Fruit fly (Drosophila melanogaster) whole organism, embryonic: Measurements from ENCODE around the gene Pp1-87B.

Source experiments
- Abd-B ChIP-seq: fragments of 200-800 bp; sonication (Bioruptor generic); optimal IDR thresholded peaks from 2 replicates; lab custom pipeline; 2018; ENCODE audit warnings: missing biosample characterization, mild to moderate bottlenecking, missing genetic modification characterization, moderate library complexity
- Asciz ChIP-seq: fragments of 200-800 bp; sonication (Bioruptor generic); optimal IDR thresholded peaks from 2 replicates; lab custom pipeline; 2017; ENCODE audit warnings: missing biosample characterization, mild to moderate bottlenecking, missing genetic modification characterization, missing genetic modification reagents
- BEAF-32 ChIP-seq: fragments of 200-800 bp; sonication (Bioruptor generic); optimal IDR thresholded peaks from 3 replicates; lab custom pipeline; 2017; ENCODE audit warnings: missing biosample characterization, missing genetic modification characterization, mild to moderate bottlenecking, moderate library complexity, missing genetic modification reagents
- Blimp-1 ChIP-seq: fragments of 200-800 bp; sonication (Bioruptor generic); optimal IDR thresholded peaks from 3 replicates; lab custom pipeline; 2018; ENCODE audit warnings: missing biosample characterization, missing genetic modification characterization, mild to moderate bottlenecking, moderate library complexity, missing genetic modification reagents
- CG10267 ChIP-seq: fragments of 200-800 bp; sonication (Bioruptor generic); optimal IDR thresholded peaks from 2 replicates; lab custom pipeline; 2018; ENCODE audit warnings: missing biosample characterization, mild to moderate bottlenecking, missing genetic modification characterization, moderate library complexity
- CG11695 ChIP-seq: fragments of 200-800 bp; sonication (Bioruptor generic); IDR thresholded peaks from 3 replicates; pipeline ENCODE4 v1.3.6; 2022; ENCODE audit warnings: missing biosample characterization, missing genetic modification characterization
- CG12391 ChIP-seq: fragments of 200-800 bp; sonication (Bioruptor generic); optimal IDR thresholded peaks from 3 replicates; lab custom pipeline; 2018; ENCODE audit warnings: missing biosample characterization, mild to moderate bottlenecking, missing genetic modification characterization, moderate library complexity
- CG13624 ChIP-seq: fragments of 200-800 bp; sonication (Bioruptor generic); optimal IDR thresholded peaks from 2 replicates; lab custom pipeline; 2016; ENCODE audit warnings: missing biosample characterization, missing genetic modification characterization
- CG17186 ChIP-seq: fragments of 200-800 bp; sonication (Bioruptor generic); optimal IDR thresholded peaks from 3 replicates; lab custom pipeline; 2017; ENCODE audit warnings: missing biosample characterization, missing genetic modification reagents, missing genetic modification characterization
- CG17385 ChIP-seq: fragments of 200-800 bp; sonication (Bioruptor generic); optimal IDR thresholded peaks from 3 replicates; lab custom pipeline; 2018; ENCODE audit warnings: missing biosample characterization, mild to moderate bottlenecking, missing genetic modification characterization
- CG2116 ChIP-seq: fragments of 200-800 bp; sonication (Bioruptor generic); optimal IDR thresholded peaks from 3 replicates; lab custom pipeline; 2018; ENCODE audit warnings: missing biosample characterization, mild to moderate bottlenecking, missing genetic modification characterization
- CG2120 ChIP-seq: fragments of 200-800 bp; sonication (Bioruptor generic); optimal IDR thresholded peaks from 3 replicates; lab custom pipeline; 2016; ENCODE audit warnings: missing biosample characterization, missing genetic modification characterization
- CG2712 ChIP-seq: fragments of 200-800 bp; optimal IDR thresholded peaks from 3 replicates; lab custom pipeline; 2019; ENCODE audit warnings: missing biosample characterization, mild to moderate bottlenecking, missing genetic modification characterization, moderate library complexity
- CG3065 ChIP-seq: fragments of 200-800 bp; sonication (Bioruptor generic); optimal IDR thresholded peaks from 2 replicates; lab custom pipeline; 2016; ENCODE audit warnings: missing biosample characterization, missing genetic modification characterization
- CG31441 ChIP-seq: fragments of 200-800 bp; sonication (Bioruptor generic); IDR thresholded peaks from 2 replicates; pipeline ENCODE4 v1.3.6; 2022; ENCODE audit warnings: missing biosample characterization, missing genetic modification characterization
- CG3407 ChIP-seq: fragments of 200-800 bp; sonication (Bioruptor generic); optimal IDR thresholded peaks from 2 replicates; lab custom pipeline; 2018; ENCODE audit warnings: missing biosample characterization, mild to moderate bottlenecking, missing genetic modification characterization
- CG4617 ChIP-seq: fragments of 200-800 bp; sonication (Bioruptor generic); optimal IDR thresholded peaks from 3 replicates; lab custom pipeline; 2016; ENCODE audit warnings: missing biosample characterization, missing genetic modification characterization, borderline replicate concordance
- CG8290 ChIP-seq, 3 experiments: fragments of 200-800 bp; sonication (Bioruptor generic); optimal IDR thresholded peaks; 2 replicates each; lab custom pipeline; 2016 to 2019; ENCODE audit warnings: missing biosample characterization in 3 of 3, missing genetic modification characterization in 3 of 3, mild to moderate bottlenecking in 2 of 3, moderate library complexity in 1 of 3
- CG8944 ChIP-seq: fragments of 200-800 bp; sonication (Bioruptor generic); optimal IDR thresholded peaks from 3 replicates; lab custom pipeline; 2016; ENCODE audit warnings: missing biosample characterization, missing genetic modification characterization
- CoRest ChIP-seq: fragments of 200-800 bp; sonication (Bioruptor generic); optimal IDR thresholded peaks from 3 replicates; lab custom pipeline; 2018; ENCODE audit warnings: missing biosample characterization, mild to moderate bottlenecking, missing genetic modification characterization, moderate library complexity
- D19A ChIP-seq: fragments of 200-800 bp; optimal IDR thresholded peaks from 3 replicates; lab custom pipeline; 2019; ENCODE audit warnings: missing biosample characterization, mild to moderate bottlenecking, missing genetic modification characterization, moderate library complexity
- GATAe ChIP-seq: fragments of 200-800 bp; sonication (Bioruptor generic); conservative IDR thresholded peaks from 2 replicates; pipeline ENCODE4 v1.3.6; 2022; ENCODE audit warnings: missing biosample characterization, missing genetic modification characterization
- HmgD ChIP-seq: fragments of 200-800 bp; sonication (Bioruptor generic); optimal IDR thresholded peaks from 3 replicates; lab custom pipeline; 2016; ENCODE audit warnings: missing biosample characterization, missing genetic modification characterization
- Hmx ChIP-seq: fragments of 200-800 bp; sonication (Bioruptor generic); optimal IDR thresholded peaks from 2 replicates; lab custom pipeline; 2016; ENCODE audit warnings: missing biosample characterization, missing genetic modification characterization
- Lhr ChIP-seq: fragments of 200-800 bp; sonication (Bioruptor generic); optimal IDR thresholded peaks from 3 replicates; lab custom pipeline; 2017; ENCODE audit warnings: mild to moderate bottlenecking, missing biosample characterization, missing genetic modification reagents, missing genetic modification characterization
- Max ChIP-seq: fragments of 200-800 bp; sonication (Bioruptor generic); optimal IDR thresholded peaks from 2 replicates; lab custom pipeline; 2016; ENCODE audit warnings: missing biosample characterization, mild to moderate bottlenecking, missing genetic modification characterization
- Myb ChIP-seq: fragments of 200-800 bp; sonication (Bioruptor generic); optimal IDR thresholded peaks from 2 replicates; lab custom pipeline; 2016; ENCODE audit warnings: missing biosample characterization, missing genetic modification characterization
- Optix ChIP-seq: fragments of 200-800 bp; sonication (Bioruptor generic); IDR thresholded peaks from 3 replicates; pipeline ENCODE4 v1.3.6; 2022; ENCODE audit warnings: missing biosample characterization, missing genetic modification characterization
- Sin3A ChIP-seq: fragments of >200 bp; optimal IDR thresholded peaks from 2 replicates; lab custom pipeline; 2018
- Sox100B ChIP-seq: fragments of 200-800 bp; sonication (Bioruptor generic); optimal IDR thresholded peaks from 3 replicates; lab custom pipeline; 2018; ENCODE audit warnings: missing biosample characterization, mild to moderate bottlenecking, missing genetic modification characterization
- al ChIP-seq: fragments of 200-800 bp; sonication (Bioruptor generic); IDR thresholded peaks from 2 replicates; pipeline ENCODE4 v1.3.6; 2022; ENCODE audit warnings: missing biosample characterization, missing genetic modification characterization
- bcd ChIP-seq: fragments of 200-800 bp; sonication (Bioruptor generic); optimal IDR thresholded peaks from 2 replicates; lab custom pipeline; 2017; ENCODE audit warnings: missing biosample characterization, mild to moderate bottlenecking, missing genetic modification characterization
- chm ChIP-seq: fragments of 200-800 bp; sonication (Bioruptor generic); IDR thresholded peaks from 2 replicates; pipeline ENCODE4 v1.3.6; 2022; ENCODE audit warnings: missing biosample characterization, missing genetic modification characterization
- crp ChIP-seq, 2 experiments: fragments of 200-800 bp; sonication (Bioruptor generic); optimal IDR thresholded peaks; 2 replicates in 1 of 2; 3 replicates in 1 of 2; lab custom pipeline; 2017; ENCODE audit warnings: missing biosample characterization in 2 of 2, missing genetic modification characterization in 2 of 2, mild to moderate bottlenecking in 1 of 2, moderate library complexity in 1 of 2
- danr ChIP-seq: fragments of 200-800 bp; sonication (Bioruptor generic); IDR thresholded peaks from 2 replicates; pipeline ENCODE4 v1.3.6; 2022; ENCODE audit warnings: missing biosample characterization, missing genetic modification characterization
- gfzf ChIP-seq: fragments of 200-800 bp; sonication (Bioruptor generic); optimal IDR thresholded peaks from 2 replicates; lab custom pipeline; 2016; ENCODE audit warnings: missing biosample characterization, mild to moderate bottlenecking, missing genetic modification characterization, moderate library complexity
- hkb ChIP-seq, 2 experiments: fragments of 200-800 bp in 1 of 2; fragments of >200 bp in 1 of 2; sonication (Bioruptor generic) in 1 of 2; IDR thresholded peaks in 1 of 2; optimal IDR thresholded peaks in 1 of 2; 2 replicates each; pipeline versions ENCODE4 v1.3.6 to Lab custom; 2017 to 2022; ENCODE audit warnings: missing biosample characterization in 1 of 2, missing genetic modification characterization in 1 of 2
- kni ChIP-seq: fragments of 200-800 bp; sonication (Bioruptor generic); optimal IDR thresholded peaks from 3 replicates; lab custom pipeline; 2017; ENCODE audit warnings: mild to moderate bottlenecking, missing biosample characterization, missing genetic modification reagents, missing genetic modification characterization
- lola ChIP-seq, 3 experiments: fragments of >200 bp in 2 of 3; fragments of 200-800 bp in 1 of 3; sonication (Bioruptor generic) in 1 of 3; optimal IDR thresholded peaks; 2 replicates each; lab custom pipeline; 2017 to 2019; ENCODE audit warnings: missing biosample characterization in 3 of 3, missing genetic modification characterization in 3 of 3, mild to moderate bottlenecking in 1 of 3, moderate library complexity in 1 of 3
- mirr ChIP-seq: fragments of 200-800 bp; sonication (Bioruptor generic); optimal IDR thresholded peaks from 3 replicates; lab custom pipeline; 2018; ENCODE audit warnings: missing biosample characterization, mild to moderate bottlenecking, missing genetic modification characterization
- pros ChIP-seq: fragments of 200-800 bp; sonication (Bioruptor generic); optimal IDR thresholded peaks from 3 replicates; lab custom pipeline; 2019; ENCODE audit warnings: missing biosample characterization, mild to moderate bottlenecking, missing genetic modification characterization, moderate library complexity
- pum ChIP-seq: fragments of 200-800 bp; sonication (Bioruptor generic); optimal IDR thresholded peaks from 2 replicates; lab custom pipeline; 2016; ENCODE audit warnings: missing biosample characterization, missing genetic modification characterization
- row ChIP-seq: fragments of 200-800 bp; sonication (Bioruptor generic); IDR thresholded peaks from 3 replicates; pipeline ENCODE4 v1.3.6; 2022; ENCODE audit warnings: missing biosample characterization, missing genetic modification characterization
- stc ChIP-seq: fragments of 200-800 bp; sonication (Bioruptor generic); IDR thresholded peaks from 2 replicates; pipeline ENCODE4 v1.3.6; 2022; ENCODE audit warnings: missing biosample characterization, missing genetic modification characterization
- usp ChIP-seq: fragments of >200 bp; optimal IDR thresholded peaks from 2 replicates; lab custom pipeline; 2017; ENCODE audit warnings: missing biosample characterization, missing genetic modification characterization
- vnd ChIP-seq: fragments of 200-800 bp; sonication (Bioruptor generic); IDR thresholded peaks from 3 replicates; pipeline ENCODE4 v1.3.6; 2022; ENCODE audit warnings: missing biosample characterization, missing genetic modification characterization; ENCODE audit not compliant: partially characterized antibody
- z ChIP-seq: fragments of 200-800 bp; sonication (Bioruptor generic); IDR thresholded peaks from 3 replicates; pipeline ENCODE4 v1.3.6; 2022; ENCODE audit warnings: missing biosample characterization, missing genetic modification characterization

Gene Pp1-87B

dm6 chr3R:12425510-12426309, at the start of gene Pp1-87B (continued):
- no peak for TF ChIP-seq Blimp-1
- TF ChIP-seq bcd (GFP tag; lab: Kevin White, UChicago): peak; percentile 15
- TF ChIP-seq CG2120: peak; percentile 7
- TF ChIP-seq vnd (GFP tag; lab: Robert Waterston, UW): peak; percentile 56; the same call in 2 of the 3 replicates
- TF ChIP-seq BEAF-32 (GFP tag; lab: Kevin White, UChicago): peak; percentile 70
- peak; percentile 25; the same call in 1 of the 2 replicates for TF ChIP-seq CG31441 (GFP tag; lab: Robert Waterston, UW)
- 0 out of 2 replicates have a peak, but pooled peaks have one; percentile 52 for TF ChIP-seq chm (GFP tag; lab: Robert Waterston, UW)
- no peak for TF ChIP-seq CG13624 (GFP tag; lab: Kevin White, UChicago)
- TF ChIP-seq CG12391: peak; percentile 20
- TF ChIP-seq al (GFP tag; lab: Robert Waterston, UW): no peak
- TF ChIP-seq lola (GFP tag; optimal IDR thresholded peaks at IDR 0.05; lab: Kevin White, UChicago): peak in 1 of 3 experiments; percentile 28
- no peak for TF ChIP-seq Optix (GFP tag; lab: Robert Waterston, UW)
- no peak for TF ChIP-seq CG11695
- TF ChIP-seq CG10267 (tag; lab: Kevin White, UChicago): peak; percentile 16
- no peak for TF ChIP-seq D19A (tag; lab: Kevin White, UChicago)
- TF ChIP-seq CG17385 (GFP tag; lab: Kevin White, UChicago): no peak
- no peak for TF ChIP-seq CG8944 (GFP tag; lab: Kevin White, UChicago)
- no peak for TF ChIP-seq pros (GFP tag; lab: Kevin White, UChicago)
- TF ChIP-seq kni: peak; percentile 70
- peak; percentile 2 for TF ChIP-seq mirr (GFP tag; lab: Kevin White, UChicago)
- TF ChIP-seq pum (GFP tag; lab: Kevin White, UChicago): peak; percentile 37
- peak; percentile 92 for TF ChIP-seq hkb (optimal IDR thresholded peaks at IDR 0.05; lab: Kevin White, UChicago)
- TF ChIP-seq hkb (GFP tag; IDR thresholded peaks at IDR 0.05; lab: Robert Waterston, UW): no peak
- TF ChIP-seq CG8290 (GFP tag; optimal IDR thresholded peaks at IDR 0.05; lab: Kevin White, UChicago): peak; percentile 39
- peak in 1 of 2 experiments; percentile 46 for TF ChIP-seq CG8290 (tag; optimal IDR thresholded peaks at IDR 0.05; lab: Kevin White, UChicago)
- no peak for TF ChIP-seq stc (GFP tag; lab: Robert Waterston, UW)
- peak; percentile 100 for TF ChIP-seq Sin3A
- TF ChIP-seq danr (GFP tag; lab: Robert Waterston, UW): no peak
- TF ChIP-seq Hmx (GFP tag; lab: Kevin White, UChicago): no peak
- TF ChIP-seq CG3065 (GFP tag; lab: Kevin White, UChicago): no peak
- peak; percentile 40 for TF ChIP-seq HmgD (GFP tag; lab: Kevin White, UChicago)
- peak; percentile 66 for TF ChIP-seq CG2116 (GFP tag; lab: Kevin White, UChicago)
- peak; percentile 63 for TF ChIP-seq CoRest
- peak; percentile 74 for TF ChIP-seq Myb
- TF ChIP-seq Abd-B (GFP tag; lab: Kevin White, UChicago): peak; percentile 30
- 0 out of 3 replicates have a peak, but pooled peaks have one; percentile 10 for TF ChIP-seq row (GFP tag; lab: Robert Waterston, UW)
- no peak for TF ChIP-seq CG3407 (GFP tag; lab: Kevin White, UChicago)
- TF ChIP-seq Sox100B (GFP tag; lab: Kevin White, UChicago): no peak
- TF ChIP-seq gfzf (GFP tag; lab: Kevin White, UChicago): peak; percentile 17
- TF ChIP-seq Asciz: no peak
- TF ChIP-seq Max (GFP tag; lab: Kevin White, UChicago): peak; percentile 27
- no peak for TF ChIP-seq GATAe
- peak; percentile 85 for TF ChIP-seq Lhr (GFP tag; lab: Kevin White, UChicago)
- TF ChIP-seq crp (GFP tag; optimal IDR thresholded peaks at IDR 0.05; lab: Kevin White, UChicago): peak in 1 of 2 experiments; percentile 8
- no peak for TF ChIP-seq z (GFP tag; lab: Robert Waterston, UW)
- TF ChIP-seq CG17186 (GFP tag; lab: Kevin White, UChicago): peak; percentile 54
- TF ChIP-seq CG4617 (GFP tag; lab: Kevin White, UChicago): no peak
- no peak for TF ChIP-seq usp
- TF ChIP-seq CG2712 (tag; lab: Kevin White, UChicago): peak; percentile 10
